Worm (Caenorhabditis elegans): ENCODE data around the gene odr-7.

Gene odr-7

DNA sequence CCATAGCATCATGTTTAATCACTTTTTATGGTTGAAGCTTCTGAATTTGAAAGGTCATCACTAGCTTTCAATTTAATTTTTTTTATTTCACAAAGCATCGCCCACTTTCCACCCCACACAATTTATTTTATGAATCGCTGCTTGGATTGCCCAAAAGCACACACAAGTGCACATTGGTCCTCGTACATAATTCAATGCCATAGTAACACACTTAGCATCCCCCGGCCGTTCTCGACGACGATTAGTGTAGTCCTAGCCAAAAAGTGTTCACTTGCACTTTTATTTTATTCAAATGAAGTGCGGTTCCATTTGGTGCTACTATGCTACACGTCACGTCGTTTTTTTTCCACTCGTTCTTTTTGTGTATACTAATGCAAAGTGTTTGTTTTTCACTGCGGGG is 17.6 kb upstream of the odr-7 start:
- TF ChIP-seq unc-42 (tag; optimal IDR thresholded peaks at IDR 0.05) (peak; percentile 91), sox-2 (GFP tag; IDR thresholded peaks at IDR 0.05) (no peak), ceh-19 (GFP tag; optimal IDR thresholded peaks at IDR 0.05) (no peak), pros-1 (tag; optimal IDR thresholded peaks at IDR 0.05) (no peak), rnt-1 (tag; optimal IDR thresholded peaks at IDR 0.05) (no peak), ahr-1 (tag; optimal IDR thresholded peaks at IDR 0.05) (no peak)

DNA sequence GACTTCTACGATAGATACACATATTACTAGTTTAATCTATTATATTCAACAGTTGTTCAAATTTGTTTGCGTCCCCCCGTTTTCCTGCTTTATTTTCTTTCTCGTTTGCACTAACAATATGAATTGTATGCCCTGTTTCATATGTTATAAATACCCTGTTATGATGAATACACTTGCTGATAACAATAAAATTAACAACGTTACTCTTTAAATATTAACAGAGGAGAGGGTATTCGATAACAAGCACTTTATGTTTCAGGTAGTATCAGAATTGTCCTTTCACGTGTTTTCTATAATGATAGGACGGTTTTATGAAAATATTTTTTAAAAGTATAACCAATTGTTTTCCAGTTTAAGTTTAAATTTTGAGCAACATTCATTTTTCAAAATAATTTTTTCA is 17.0 kb upstream of the odr-7 start:
- TF ChIP-seq hlh-13 (GFP tag; optimal IDR thresholded peaks at IDR 0.05) (no peak), nhr-11 (tag; optimal IDR thresholded peaks at IDR 0.05) (no peak), mec-3 (tag; optimal IDR thresholded peaks at IDR 0.05; ENCODE audit: borderline replicate concordance) (no peak), ceh-2 (tag; optimal IDR thresholded peaks at IDR 0.05) (no peak), pros-1 (tag; optimal IDR thresholded peaks at IDR 0.05) (no peak), ceh-22 (tag; optimal IDR thresholded peaks at IDR 0.05) (no peak), ztf-16 (tag; optimal IDR thresholded peaks at IDR 0.05) (no peak), hlh-30 (tag; optimal IDR thresholded peaks at IDR 0.05; ENCODE audit: insufficient read depth) (no peak)

DNA sequence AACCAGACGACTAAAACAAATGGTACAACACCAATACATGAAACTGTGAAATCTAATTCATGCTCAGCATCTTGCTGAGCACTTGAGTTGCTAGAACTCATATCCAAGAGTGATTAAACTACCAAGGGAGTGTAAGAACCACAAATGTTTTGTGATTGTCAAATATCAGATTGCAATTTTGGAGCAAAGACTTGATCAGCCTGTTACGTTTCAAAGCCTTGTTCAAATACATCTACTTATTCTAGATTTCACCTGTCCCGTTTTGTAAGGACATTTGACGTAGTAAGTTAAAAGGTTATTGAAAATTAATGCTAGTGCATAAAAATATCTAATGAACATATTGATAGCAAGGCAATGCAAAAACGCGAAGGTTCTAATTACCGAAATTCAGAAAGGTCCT is 15.9 kb upstream of the odr-7 start, which contains the start of gene F45E6.1:
F45E6.1 (minus strand) TSS at position 101 of the 400 bp plus-strand sequence.
- TF ChIP-seq ceh-30 (tag; optimal IDR thresholded peaks at IDR 0.05) (no peak), hlh-13 (GFP tag; optimal IDR thresholded peaks at IDR 0.05) (no peak), fax-1 (tag; optimal IDR thresholded peaks at IDR 0.05) (no peak), ceh-2 (tag; optimal IDR thresholded peaks at IDR 0.05) (no peak), K09A11.1 (tag; optimal IDR thresholded peaks at IDR 0.05; ENCODE audit: insufficient read depth) (no peak), T23F11.4 (GFP tag; optimal IDR thresholded peaks at IDR 0.05) (no peak), F13H6.1 (tag; optimal IDR thresholded peaks at IDR 0.05) (no peak), ets-4 (tag; optimal IDR thresholded peaks at IDR 0.05) (no peak), C38D4.7 (GFP tag; optimal IDR thresholded peaks at IDR 0.05) (no peak), ama-1 (optimal IDR thresholded peaks at IDR 0.05) (no peak), madf-2 (tag; optimal IDR thresholded peaks at IDR 0.05) (no peak), odd-2 (tag; optimal IDR thresholded peaks at IDR 0.05) (no peak), sox-4 (tag; optimal IDR thresholded peaks at IDR 0.05) (no peak), nfya-1 (tag; optimal IDR thresholded peaks at IDR 0.05) (no peak), dmd-4 (tag; optimal IDR thresholded peaks at IDR 0.05; ENCODE audit: borderline replicate concordance) (no peak), eyg-1 (tag; optimal IDR thresholded peaks at IDR 0.05) (no peak), ceh-34 (tag; optimal IDR thresholded peaks at IDR 0.05) (no peak), ceh-9 (tag; optimal IDR thresholded peaks at IDR 0.05) (no peak), hlh-15 (tag; optimal IDR thresholded peaks at IDR 0.05) (no peak), ceh-18 (tag; optimal IDR thresholded peaks at IDR 0.05) (no peak)

DNA sequence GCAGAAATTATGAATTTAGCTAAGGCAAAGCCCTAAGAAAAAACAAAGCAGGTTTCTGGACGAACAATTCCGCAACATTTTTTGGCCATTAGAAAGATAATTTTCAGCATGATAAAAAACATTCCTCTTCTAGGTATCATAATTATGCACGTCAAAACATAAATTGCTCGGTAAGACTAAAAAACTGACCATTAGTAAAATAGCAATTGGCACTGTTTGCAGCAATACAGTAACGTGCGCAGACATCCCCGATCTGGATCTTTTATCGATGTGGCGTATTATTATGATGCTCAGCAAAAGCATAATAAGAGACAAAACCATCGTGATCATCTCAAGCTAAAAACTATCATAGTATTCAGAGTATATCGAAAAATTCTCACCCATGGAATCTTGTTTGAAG is 15.0 kb upstream of the odr-7 start:
- TF ChIP-seq unc-86 (tag; optimal IDR thresholded peaks at IDR 0.05) = no peak
- no peak for TF ChIP-seq lim-6 (tag; optimal IDR thresholded peaks at IDR 0.05)
- TF ChIP-seq ceh-31 (tag; optimal IDR thresholded peaks at IDR 0.05) = no peak

DNA sequence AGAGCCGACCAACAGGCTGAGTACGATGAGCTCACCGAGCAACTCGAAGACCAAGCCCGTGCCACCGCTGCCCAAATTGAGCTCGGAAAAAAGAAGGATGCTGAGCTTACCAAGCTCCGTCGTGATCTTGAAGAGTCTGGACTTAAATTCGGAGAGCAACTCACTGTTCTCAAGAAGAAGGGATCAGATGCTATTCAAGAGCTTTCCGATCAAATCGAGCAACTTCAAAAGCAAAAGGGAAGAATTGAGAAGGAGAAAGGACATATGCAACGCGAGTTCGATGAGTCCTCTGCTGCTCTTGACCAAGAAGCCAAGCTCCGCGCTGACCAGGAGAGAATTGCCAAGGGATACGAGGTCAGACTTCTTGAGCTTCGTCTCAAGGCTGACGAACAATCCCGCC is 10.8 kb upstream of the odr-7 start:
- TF ChIP-seq pha-2 (tag; optimal IDR thresholded peaks at IDR 0.05) (no peak), lin-11 (tag; optimal IDR thresholded peaks at IDR 0.05) (no peak), ztf-16 (tag; optimal IDR thresholded peaks at IDR 0.05) (no peak), lim-6 (tag; optimal IDR thresholded peaks at IDR 0.05) (no peak), pqm-1 (tag; optimal IDR thresholded peaks at IDR 0.05) (no peak), fkh-10 (GFP tag; optimal IDR thresholded peaks at IDR 0.05) (no peak), pros-1 (tag; optimal IDR thresholded peaks at IDR 0.05) (no peak), zip-5 (tag; optimal IDR thresholded peaks at IDR 0.05) (no peak), npax-4 (tag; optimal IDR thresholded peaks at IDR 0.05) (no peak), unc-3 (GFP tag; conservative IDR thresholded peaks at IDR 0.05) (no peak), unc-3 (tag; optimal IDR thresholded peaks at IDR 0.05) (no peak), C08G9.2 (tag; optimal IDR thresholded peaks at IDR 0.05) (no peak), hlh-30 (tag; optimal IDR thresholded peaks at IDR 0.05; ENCODE audit: insufficient read depth) (no peak), sox-4 (tag; optimal IDR thresholded peaks at IDR 0.05) (no peak), unc-55 (GFP tag; optimal IDR thresholded peaks at IDR 0.05) (no peak)

All from whole organism, late embryonic.